Worm (Caenorhabditis elegans) whole organism, mixed stage, embryonic: ENCODE measurements around the gene wrm-1.

Experiments
- M03D4.4 ChIP-seq: sonication (generic microtip); optimal IDR thresholded peaks from 2 replicates; lab custom pipeline; 2017; ENCODE audit warnings: mild to moderate bottlenecking, missing genetic modification characterization, missing compliant biosample characterization
- bed-3 ChIP-seq: fragments of 200-800 bp; sonication (Bioruptor generic); optimal IDR thresholded peaks from 3 replicates; lab custom pipeline; 2018; ENCODE audit warnings: mild to moderate bottlenecking, missing genetic modification characterization, moderate library complexity, missing compliant biosample characterization
- blmp-1 ChIP-seq: fragments of 150-350 bp; optimal IDR thresholded peaks from 2 replicates; lab custom pipeline; 2014; ENCODE audit warnings: missing biosample characterization, missing genetic modification characterization
- ceh-39 ChIP-seq: fragments of 150-350 bp; optimal IDR thresholded peaks from 2 replicates; lab custom pipeline; 2014; ENCODE audit warnings: missing biosample characterization, missing genetic modification characterization
- ceh-43 ChIP-seq: fragments of 200-800 bp; sonication (Bioruptor generic); optimal IDR thresholded peaks from 2 replicates; lab custom pipeline; 2018; ENCODE audit warnings: mild to moderate bottlenecking, missing genetic modification characterization, moderate library complexity, missing compliant biosample characterization
- ceh-83 ChIP-seq: fragments of 200-800 bp; sonication (Bioruptor generic); optimal IDR thresholded peaks from 2 replicates; lab custom pipeline; 2018; ENCODE audit warnings: mild to moderate bottlenecking, missing genetic modification characterization, missing compliant biosample characterization
- ces-1 ChIP-seq: fragments of 150-350 bp; optimal IDR thresholded peaks from 2 replicates; lab custom pipeline; 2014; ENCODE audit warnings: missing biosample characterization, missing genetic modification reagents, missing genetic modification characterization
- cnd-1 ChIP-seq: fragments of 200-800 bp; sonication (Bioruptor generic); optimal IDR thresholded peaks from 2 replicates; lab custom pipeline; 2018; ENCODE audit warnings: mild to moderate bottlenecking, missing genetic modification characterization, missing compliant biosample characterization
- drap-1 ChIP-seq: fragments of 200-800 bp; sonication (Bioruptor generic); optimal IDR thresholded peaks from 3 replicates; lab custom pipeline; 2018; ENCODE audit warnings: mild to moderate bottlenecking, missing genetic modification characterization, missing compliant biosample characterization
- elt-1 ChIP-seq: sonication (generic microtip); optimal IDR thresholded peaks from 2 replicates; lab custom pipeline; 2017; ENCODE audit warnings: missing genetic modification characterization, mild to moderate bottlenecking, missing compliant biosample characterization, antibody characterized with exemption, moderate library complexity, borderline replicate concordance; ENCODE audit not compliant: insufficient read depth
- flh-1 ChIP-seq: fragments of 200-800 bp; sonication (Bioruptor generic); optimal IDR thresholded peaks from 2 replicates; lab custom pipeline; 2018; ENCODE audit warnings: mild to moderate bottlenecking, missing genetic modification characterization, moderate library complexity, missing compliant biosample characterization
- hlh-1 ChIP-seq: fragments of 150-350 bp; optimal IDR thresholded peaks from 2 replicates; lab custom pipeline; 2014; ENCODE audit warnings: missing biosample characterization, missing genetic modification reagents, missing genetic modification characterization
- lin-13 ChIP-seq: fragments of 150-350 bp; optimal IDR thresholded peaks from 2 replicates; lab custom pipeline; 2014; ENCODE audit warnings: missing biosample characterization, missing genetic modification characterization
- lin-32 ChIP-seq: fragments of 200-800 bp; sonication (Bioruptor generic); optimal IDR thresholded peaks from 2 replicates; lab custom pipeline; 2018; ENCODE audit warnings: mild to moderate bottlenecking, missing genetic modification characterization, missing compliant biosample characterization
- lsy-2 ChIP-seq: fragments of 150-350 bp; optimal IDR thresholded peaks from 2 replicates; lab custom pipeline; 2014; ENCODE audit warnings: missing biosample characterization, missing genetic modification characterization
- mab-5 ChIP-seq: fragments of 150-350 bp; optimal IDR thresholded peaks from 2 replicates; lab custom pipeline; 2014; ENCODE audit warnings: missing biosample characterization, missing genetic modification characterization
- mep-1 ChIP-seq: fragments of 150-350 bp; optimal IDR thresholded peaks from 2 replicates; lab custom pipeline; 2017; ENCODE audit warnings: missing biosample characterization, missing genetic modification reagents, missing genetic modification characterization, inconsistent platforms
- mls-2 ChIP-seq: sonication (generic microtip); optimal IDR thresholded peaks from 2 replicates; lab custom pipeline; 2016; ENCODE audit warnings: mild to moderate bottlenecking, missing genetic modification characterization, moderate library complexity, missing compliant biosample characterization
- nhr-12 ChIP-seq: fragments of 150-350 bp; optimal IDR thresholded peaks from 2 replicates; lab custom pipeline; 2014; ENCODE audit warnings: missing biosample characterization, missing genetic modification characterization
- nhr-2 ChIP-seq: fragments of 150-350 bp; optimal IDR thresholded peaks from 2 replicates; lab custom pipeline; 2014; ENCODE audit warnings: missing biosample characterization, missing genetic modification characterization
- nhr-28 ChIP-seq: fragments of 150-350 bp; optimal IDR thresholded peaks from 2 replicates; lab custom pipeline; 2014; ENCODE audit warnings: missing biosample characterization, missing genetic modification characterization
- pha-4 ChIP-seq: fragments of 150-350 bp; optimal IDR thresholded peaks from 2 replicates; lab custom pipeline; 2018; ENCODE audit warnings: missing biosample characterization, missing genetic modification reagents, missing genetic modification characterization
- sem-2 ChIP-seq: fragments of 200-800 bp; sonication (Bioruptor generic); optimal IDR thresholded peaks from 2 replicates; lab custom pipeline; 2018; ENCODE audit warnings: mild to moderate bottlenecking, missing genetic modification characterization, missing compliant biosample characterization
- snpc-4 ChIP-seq: fragments of 150-350 bp; optimal IDR thresholded peaks from 2 replicates; lab custom pipeline; 2014; ENCODE audit warnings: missing biosample characterization, missing genetic modification characterization
- sptf-1 ChIP-seq: sonication (generic microtip); optimal IDR thresholded peaks from 2 replicates; lab custom pipeline; 2017; ENCODE audit warnings: mild to moderate bottlenecking, missing genetic modification characterization, moderate library complexity, missing compliant biosample characterization
- tbx-8 ChIP-seq: fragments of 200-800 bp; sonication (Bioruptor generic); optimal IDR thresholded peaks from 2 replicates; lab custom pipeline; 2018; ENCODE audit warnings: mild to moderate bottlenecking, missing genetic modification characterization, moderate library complexity, missing compliant biosample characterization
- unc-120 ChIP-seq: sonication (generic microtip); optimal IDR thresholded peaks from 2 replicates; lab custom pipeline; 2017; ENCODE audit warnings: missing genetic modification characterization, missing compliant biosample characterization; ENCODE audit not compliant: poor library complexity, severe bottlenecking
- unc-39 ChIP-seq: fragments of 150-350 bp; optimal IDR thresholded peaks from 2 replicates; lab custom pipeline; 2014; ENCODE audit warnings: missing biosample characterization, missing genetic modification characterization
- zip-8 ChIP-seq: fragments of 150-350 bp; optimal IDR thresholded peaks from 2 replicates; lab custom pipeline; 2014; ENCODE audit warnings: missing biosample characterization, missing genetic modification characterization
- ztf-11 ChIP-seq: fragments of 150-350 bp; optimal IDR thresholded peaks from 2 replicates; lab custom pipeline; 2014; ENCODE audit warnings: missing biosample characterization, missing genetic modification characterization

Gene wrm-1

ce11 chrIII:5732925-5733324 lies 10.3 kb downstream of the wrm-1 start, which contains the start of gene B0244.17:
Gene B0244.17, plus strand, starts transcription at chrIII:5733225.
- TF ChIP-seq unc-120 (no peak), snpc-4 (tag; lab: Kevin White, UChicago) (no peak), nhr-28 (no peak), sem-2 (GFP tag; lab: Kevin White, UChicago) (no peak), zip-8 (tag; lab: Kevin White, UChicago) (no peak), pha-4 (no peak), unc-39 (tag; lab: Kevin White, UChicago) (no peak), hlh-1 (tag; lab: Kevin White, UChicago) (no peak), mab-5 (tag; lab: Kevin White, UChicago) (no peak), M03D4.4 (tag; lab: Kevin White, UChicago) (no peak), sptf-1 (no peak), ceh-43 (GFP tag; lab: Kevin White, UChicago) (no peak), lin-13 (tag; lab: Kevin White, UChicago) (no peak), nhr-12 (tag; lab: Kevin White, UChicago) (no peak), elt-1 (tag; lab: Kevin White, UChicago) (no peak), flh-1 (GFP tag; lab: Kevin White, UChicago) (no peak), mep-1 (tag; lab: Kevin White, UChicago) (no peak)

- TF ChIP-seq ces-1 (no peak), snpc-4 (tag; lab: Kevin White, UChicago) (no peak), lin-32 (no peak), hlh-1 (tag; lab: Kevin White, UChicago) (no peak), pha-4 (no peak), ceh-43 (GFP tag; lab: Kevin White, UChicago) (no peak), mab-5 (tag; lab: Kevin White, UChicago) (no peak), nhr-28 (no peak), nhr-12 (tag; lab: Kevin White, UChicago) (no peak), lsy-2 (tag; lab: Kevin White, UChicago) (no peak), blmp-1 (tag; lab: Kevin White, UChicago) (no peak), flh-1 (GFP tag; lab: Kevin White, UChicago) (no peak), M03D4.4 (tag; lab: Kevin White, UChicago) (no peak), nhr-2 (tag; lab: Kevin White, UChicago) (no peak), mep-1 (tag; lab: Kevin White, UChicago) (no peak), cnd-1 (tag; lab: Kevin White, UChicago) (no peak), mls-2 (tag; lab: Kevin White, UChicago) (no peak), ceh-83 (GFP tag; lab: Kevin White, UChicago) (no peak)
Measured at ce11 chrIII:5734328-5734727, 11.7 kb downstream of the wrm-1 start.

- TF ChIP-seq nhr-28: no peak
Measured at ce11 chrIII:5734905-5735304, 12.3 kb downstream of the wrm-1 start, which contains the start of gene B0244.10. Gene B0244.10, plus strand, starts transcription at chrIII:5735158.

- TF ChIP-seq elt-1 (tag; lab: Kevin White, UChicago) (no peak), mep-1 (tag; lab: Kevin White, UChicago) (no peak), flh-1 (GFP tag; lab: Kevin White, UChicago) (no peak), bed-3 (GFP tag; lab: Kevin White, UChicago) (no peak), mab-5 (tag; lab: Kevin White, UChicago) (no peak), zip-8 (tag; lab: Kevin White, UChicago) (no peak), mls-2 (tag; lab: Kevin White, UChicago) (no peak), ceh-39 (no peak), lsy-2 (tag; lab: Kevin White, UChicago) (no peak), ceh-83 (GFP tag; lab: Kevin White, UChicago) (no peak), pha-4 (no peak), drap-1 (GFP tag; lab: Kevin White, UChicago) (no peak), sptf-1 (no peak), ces-1 (no peak), blmp-1 (tag; lab: Kevin White, UChicago) (no peak), lin-13 (tag; lab: Kevin White, UChicago) (no peak), lin-32 (no peak), snpc-4 (tag; lab: Kevin White, UChicago) (no peak), sem-2 (GFP tag; lab: Kevin White, UChicago) (no peak)
Measured at ce11 chrIII:5737708-5738107, 15.1 kb downstream of the wrm-1 start, which contains the start of gene B0244.6. Gene B0244.6, plus strand, starts transcription at chrIII:5738008.

- TF ChIP-seq nhr-12 (tag; lab: Kevin White, UChicago) (no peak), ztf-11 (no peak), nhr-28 (no peak), tbx-8 (no peak), lin-13 (tag; lab: Kevin White, UChicago) (no peak), unc-39 (tag; lab: Kevin White, UChicago) (no peak), cnd-1 (tag; lab: Kevin White, UChicago) (no peak), mep-1 (tag; lab: Kevin White, UChicago) (no peak), M03D4.4 (tag; lab: Kevin White, UChicago) (no peak), ces-1 (no peak), mab-5 (tag; lab: Kevin White, UChicago) (no peak)
Measured at ce11 chrIII:5740666-5741065, 18.0 kb downstream of the wrm-1 start, which contains the start of gene B0244.16. Gene B0244.16, plus strand, starts transcription at chrIII:5740966.
